Worm (Caenorhabditis elegans) whole organism, young adult: ENCODE measurements around the gene unc-132.

Source experiments
- B0035.1 ChIP-seq: sonication (generic microtip); optimal IDR thresholded peaks from 2 replicates; lab custom pipeline; 2016; ENCODE audit warnings: missing genetic modification characterization, mild to moderate bottlenecking, missing compliant biosample characterization, missing genotype, missing genetic modification reagents
- B0336.3 ChIP-seq: fragments of 200-800 bp; sonication (Bioruptor generic); IDR thresholded peaks from 2 replicates; pipeline ENCODE4 v1.3.6; 2022; ENCODE audit warnings: missing genetic modification characterization, missing compliant biosample characterization
- C06A6.2 ChIP-seq: fragments of 200-800 bp; sonication (Bioruptor generic); conservative IDR thresholded peaks from 2 replicates; pipeline ENCODE4 v1.3.6; 2022; ENCODE audit warnings: missing genetic modification characterization, missing compliant biosample characterization
- D2030.7 ChIP-seq: fragments of 200-800 bp; sonication (Bioruptor generic); IDR thresholded peaks from 2 replicates; pipeline ENCODE4 v1.3.6; 2022; ENCODE audit warnings: missing genetic modification reagents, missing genetic modification characterization, missing compliant biosample characterization
- F23B12.7 ChIP-seq: sonication (generic microtip); optimal IDR thresholded peaks from 2 replicates; lab custom pipeline; 2017; ENCODE audit warnings: missing genetic modification characterization, mild to moderate bottlenecking, missing compliant biosample characterization, antibody characterized with exemption, moderate library complexity; ENCODE audit not compliant: insufficient read depth
- K12H6.12 ChIP-seq: fragments of 200-800 bp; sonication (Bioruptor generic); optimal IDR thresholded peaks from 2 replicates; lab custom pipeline; 2018; ENCODE audit warnings: mild to moderate bottlenecking, missing genetic modification characterization, missing compliant biosample characterization
- Y56A3A.18 ChIP-seq: fragments of 200-800 bp; sonication (Bioruptor generic); IDR thresholded peaks from 2 replicates; pipeline ENCODE4 v1.3.6; 2022; ENCODE audit warnings: missing genetic modification reagents, missing genetic modification characterization, missing compliant biosample characterization
- Y95B8A.8 ChIP-seq: fragments of 200-800 bp; sonication (Bioruptor generic); IDR thresholded peaks from 2 replicates; pipeline ENCODE4 v1.3.6; 2022; ENCODE audit warnings: missing genetic modification reagents, missing genetic modification characterization, missing compliant biosample characterization
- aptf-3 ChIP-seq: fragments of 200-800 bp; sonication (Bioruptor generic); IDR thresholded peaks from 2 replicates; pipeline ENCODE4 v1.3.6; 2022; ENCODE audit warnings: missing genetic modification characterization, missing compliant biosample characterization
- attf-3 ChIP-seq: fragments of 200-800 bp; sonication (Bioruptor generic); conservative IDR thresholded peaks from 2 replicates; pipeline ENCODE4 v1.3.6; 2022; ENCODE audit warnings: missing genetic modification reagents, missing genetic modification characterization, missing compliant biosample characterization
- attf-5 ChIP-seq: fragments of 200-800 bp; sonication (Bioruptor generic); optimal IDR thresholded peaks from 2 replicates; lab custom pipeline; 2018; ENCODE audit warnings: mild to moderate bottlenecking, missing genetic modification characterization, missing compliant biosample characterization
- cebp-1 ChIP-seq, 2 experiments: fragments of 200-800 bp in 1 of 2; sonication (Bioruptor generic) in 1 of 2; sonication (generic microtip) in 1 of 2; IDR thresholded peaks in 1 of 2; optimal IDR thresholded peaks in 1 of 2; 2 replicates each; pipeline versions ENCODE4 v1.3.6 to Lab custom; 2017 to 2022; ENCODE audit warnings: missing compliant biosample characterization in 2 of 2, missing genetic modification characterization in 2 of 2, mild to moderate bottlenecking in 1 of 2, missing genetic modification reagents in 1 of 2, moderate library complexity in 1 of 2
- ceh-27 ChIP-seq: fragments of 200-800 bp; sonication (Bioruptor generic); optimal IDR thresholded peaks from 2 replicates; lab custom pipeline; 2018; ENCODE audit warnings: mild to moderate bottlenecking, missing genetic modification characterization, moderate library complexity, missing compliant biosample characterization
- ceh-40 ChIP-seq: fragments of 200-800 bp; sonication (Bioruptor generic); IDR thresholded peaks from 2 replicates; pipeline ENCODE4 v1.3.6; 2022; ENCODE audit warnings: missing genetic modification characterization, missing compliant biosample characterization
- die-1 ChIP-seq: sonication (generic microtip); optimal IDR thresholded peaks from 2 replicates; lab custom pipeline; 2016; ENCODE audit warnings: missing genotype, mild to moderate bottlenecking, missing genetic modification characterization, missing compliant biosample characterization
- dox-1 ChIP-seq: fragments of 200-800 bp; sonication (Bioruptor generic); IDR thresholded peaks from 2 replicates; pipeline ENCODE4 v1.3.6; 2022; ENCODE audit warnings: missing genetic modification reagents, missing genetic modification characterization, missing compliant biosample characterization
- dpff-1 ChIP-seq: sonication (generic microtip); optimal IDR thresholded peaks from 2 replicates; lab custom pipeline; 2017; ENCODE audit warnings: mild to moderate bottlenecking, missing genetic modification characterization, missing compliant biosample characterization
- dpl-1 ChIP-seq: fragments of 150-350 bp; optimal IDR thresholded peaks from 2 replicates; lab custom pipeline; 2014; ENCODE audit warnings: missing biosample characterization, missing genetic modification reagents, missing genetic modification characterization
- efl-1 ChIP-seq: fragments of 150-350 bp; optimal IDR thresholded peaks from 2 replicates; lab custom pipeline; 2014; ENCODE audit warnings: missing biosample characterization, missing genetic modification reagents, missing genetic modification characterization
- egrh-3 ChIP-seq: fragments of 200-800 bp; sonication (Bioruptor generic); IDR thresholded peaks from 2 replicates; pipeline ENCODE4 v1.3.6; 2022; ENCODE audit warnings: missing genetic modification reagents, missing genetic modification characterization, missing compliant biosample characterization
- fkh-3 ChIP-seq: sonication (generic microtip); optimal IDR thresholded peaks from 2 replicates; lab custom pipeline; 2016; ENCODE audit warnings: mild to moderate bottlenecking, missing genetic modification characterization, missing compliant biosample characterization
- gei-17 ChIP-seq: fragments of 200-800 bp; sonication (Bioruptor generic); optimal IDR thresholded peaks from 2 replicates; lab custom pipeline; 2018; ENCODE audit warnings: mild to moderate bottlenecking, missing genetic modification characterization, missing compliant biosample characterization
- hlh-12 ChIP-seq: sonication (generic microtip); optimal IDR thresholded peaks from 2 replicates; lab custom pipeline; 2016; ENCODE audit warnings: missing genetic modification characterization, missing compliant biosample characterization
- hlh-26 ChIP-seq: fragments of 200-800 bp; sonication (Bioruptor generic); conservative IDR thresholded peaks from 2 replicates; pipeline ENCODE4 v1.3.6; 2022; ENCODE audit warnings: missing genetic modification reagents, missing genetic modification characterization, missing compliant biosample characterization
- hmg-1.2 ChIP-seq: fragments of 200-800 bp; sonication (Bioruptor generic); IDR thresholded peaks from 2 replicates; pipeline ENCODE4 v1.3.6; 2022; ENCODE audit warnings: missing genetic modification reagents, missing genetic modification characterization, missing compliant biosample characterization
- hmg-20 ChIP-seq: fragments of 200-800 bp; sonication (Bioruptor generic); IDR thresholded peaks from 2 replicates; pipeline ENCODE4 v1.3.6; 2022; ENCODE audit warnings: missing genetic modification reagents, missing genetic modification characterization, missing compliant biosample characterization
- lin-35 ChIP-seq, 3 experiments: fragments of 150-350 bp in 2 of 3; sonication (generic microtip) in 1 of 3; optimal IDR thresholded peaks; 2 replicates each; lab custom pipeline; 2014 to 2018; ENCODE audit warnings: missing biosample characterization in 3 of 3, missing genetic modification characterization in 3 of 3, missing genetic modification reagents in 3 of 3
- lin-54 ChIP-seq: fragments of 200-800 bp; sonication (Bioruptor generic); optimal IDR thresholded peaks from 2 replicates; lab custom pipeline; 2018; ENCODE audit warnings: mild to moderate bottlenecking, missing genetic modification characterization, missing compliant biosample characterization
- lir-1 ChIP-seq: fragments of 200-800 bp; sonication (Bioruptor generic); conservative IDR thresholded peaks from 2 replicates; pipeline ENCODE4 v1.3.6; 2022; ENCODE audit warnings: missing genetic modification reagents, missing genetic modification characterization, missing compliant biosample characterization
- madf-10 ChIP-seq: sonication (generic microtip); optimal IDR thresholded peaks from 2 replicates; lab custom pipeline; 2016; ENCODE audit warnings: mild to moderate bottlenecking, missing genetic modification characterization, missing compliant biosample characterization
- mcd-1 ChIP-seq: fragments of 200-800 bp; sonication (Bioruptor generic); IDR thresholded peaks from 2 replicates; pipeline ENCODE4 v1.3.6; 2022; ENCODE audit warnings: missing genetic modification reagents, missing genetic modification characterization, missing compliant biosample characterization
- mes-4 ChIP-seq: sonication (generic microtip); optimal IDR thresholded peaks from 2 replicates; lab custom pipeline; 2016; ENCODE audit warnings: missing genotype, missing genetic modification characterization, missing compliant biosample characterization
- mxl-1 ChIP-seq: sonication (generic microtip); optimal IDR thresholded peaks from 2 replicates; lab custom pipeline; 2016; ENCODE audit warnings: missing genetic modification characterization, missing compliant biosample characterization
- nhr-120 ChIP-seq: fragments of 200-800 bp; sonication (Bioruptor generic); IDR thresholded peaks from 2 replicates; pipeline ENCODE4 v1.3.6; 2022; ENCODE audit warnings: missing genetic modification characterization, missing compliant biosample characterization
- nhr-80 ChIP-seq: sonication (generic microtip); optimal IDR thresholded peaks from 2 replicates; lab custom pipeline; 2016; ENCODE audit warnings: missing genetic modification characterization, missing compliant biosample characterization
- pbrm-1 ChIP-seq: fragments of 200-800 bp; sonication (Bioruptor generic); IDR thresholded peaks from 2 replicates; pipeline ENCODE4 v1.3.6; 2022; ENCODE audit warnings: missing genetic modification reagents, missing genetic modification characterization, missing compliant biosample characterization
- pha-4 ChIP-seq: fragments of 150-350 bp; sonication (generic microtip); optimal IDR thresholded peaks from 2 replicates; lab custom pipeline; 2014; ENCODE audit warnings: missing biosample characterization, missing genetic modification reagents, missing genetic modification characterization
- rcor-1 ChIP-seq: fragments of 200-800 bp; sonication (Bioruptor generic); IDR thresholded peaks from 2 replicates; pipeline ENCODE4 v1.3.6; 2022; ENCODE audit warnings: missing genetic modification reagents, missing genetic modification characterization, missing compliant biosample characterization
- rec-8 ChIP-seq, 2 experiments: sonication (generic microtip); optimal IDR thresholded peaks; 2 replicates each; lab custom pipeline; 2016; ENCODE audit warnings: mild to moderate bottlenecking in 2 of 2, missing genetic modification characterization in 2 of 2, missing genetic modification reagents in 2 of 2, missing genotype in 2 of 2, missing biosample characterization in 1 of 2, missing compliant biosample characterization in 1 of 2, moderate library complexity in 1 of 2
- snpc-1.3 ChIP-seq: sonication (generic microtip); optimal IDR thresholded peaks from 2 replicates; lab custom pipeline; 2017; ENCODE audit warnings: missing genetic modification characterization, mild to moderate bottlenecking, missing compliant biosample characterization, antibody characterized with exemption, moderate library complexity, missing genotype, missing genetic modification reagents; ENCODE audit not compliant: insufficient read depth
- snpc-4 ChIP-seq, 5 experiments: fragments of 150-350 bp in 1 of 5; sonication (generic microtip) in 4 of 5; optimal IDR thresholded peaks; 2 replicates each; lab custom pipeline; 2014 to 2018; ENCODE audit warnings: missing genetic modification characterization in 5 of 5, missing biosample characterization in 3 of 5, antibody characterized with exemption in 2 of 5, mild to moderate bottlenecking in 2 of 5, missing compliant biosample characterization in 2 of 5, missing genotype in 2 of 5, moderate library complexity in 2 of 5, missing genetic modification reagents in 1 of 5
- tbp1 ChIP-seq: fragments of 200-800 bp; sonication (Bioruptor generic); optimal IDR thresholded peaks from 2 replicates; lab custom pipeline; 2018; ENCODE audit warnings: mild to moderate bottlenecking, missing genetic modification characterization, missing compliant biosample characterization
- tlf-1 ChIP-seq: fragments of 200-800 bp; sonication (Bioruptor generic); optimal IDR thresholded peaks from 2 replicates; lab custom pipeline; 2018; ENCODE audit warnings: mild to moderate bottlenecking, missing genetic modification characterization, missing compliant biosample characterization
- zfh-2 ChIP-seq: fragments of 200-800 bp; sonication (Bioruptor generic); conservative IDR thresholded peaks from 2 replicates; pipeline ENCODE4 v1.3.6; 2022; ENCODE audit warnings: missing genetic modification reagents, missing genetic modification characterization, missing compliant biosample characterization
- zim-3 ChIP-seq: sonication (generic microtip); optimal IDR thresholded peaks from 2 replicates; lab custom pipeline; 2017; ENCODE audit warnings: mild to moderate bottlenecking, missing genetic modification characterization, moderate library complexity, missing compliant biosample characterization
- ztf-18 ChIP-seq: sonication (generic microtip); optimal IDR thresholded peaks from 2 replicates; lab custom pipeline; 2016; ENCODE audit warnings: missing genotype, mild to moderate bottlenecking, missing genetic modification characterization, missing compliant biosample characterization
- ztf-26 ChIP-seq: sonication (generic microtip); optimal IDR thresholded peaks from 2 replicates; lab custom pipeline; 2017; ENCODE audit warnings: missing genetic modification characterization, missing compliant biosample characterization

The unc-132 gene

DNA sequence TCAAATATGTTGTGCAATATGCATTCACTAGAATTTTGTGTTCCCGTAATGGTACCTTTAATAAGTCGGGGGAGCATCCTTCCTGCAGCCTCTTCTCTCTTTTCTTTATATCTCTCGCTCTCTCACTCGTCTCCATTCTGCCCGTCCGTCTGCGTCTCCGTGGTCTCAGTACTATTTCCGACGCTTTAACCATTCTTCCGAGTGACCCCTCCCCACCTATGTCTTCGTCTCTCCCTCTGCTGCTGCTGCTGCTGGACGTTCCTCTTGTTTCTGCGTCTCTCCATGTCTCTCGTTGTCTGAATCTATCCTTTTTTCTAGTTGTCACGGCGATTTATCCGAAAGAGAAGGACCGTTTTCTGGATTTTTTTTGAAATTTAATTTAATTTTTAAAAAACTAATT lies 17.0 kb downstream of the unc-132 start:
- TF ChIP-seq pha-4 (no peak), ztf-26 (tag; lab: Kevin White, UChicago) (no peak), nhr-80 (tag; lab: Kevin White, UChicago) (peak; percentile 25), madf-10 (tag; lab: Kevin White, UChicago) (peak; percentile 14), snpc-1.3 (no peak), ceh-27 (GFP tag; lab: Kevin White, UChicago) (peak; percentile 25), mcd-1 (GFP tag; lab: Robert Waterston, UW) (peak; percentile 49; the same call in 1 of the 2 replicates), hlh-26 (GFP tag; lab: Robert Waterston, UW) (no peak), lir-1 (GFP tag; lab: Robert Waterston, UW) (no peak), gei-17 (GFP tag; lab: Kevin White, UChicago) (peak; percentile 27), ztf-18 (no peak), lin-35 (GFP tag; optimal IDR thresholded peaks at IDR 0.05; lab: Kevin White, UChicago) (peak in 1 of 3 experiments; percentile 43), F23B12.7 (no peak), mes-4 (no peak), rcor-1 (GFP tag; lab: Robert Waterston, UW) (0 out of 2 replicates have a peak, but pooled peaks have one; percentile 27), attf-3 (GFP tag; lab: Robert Waterston, UW) (0 out of 2 replicates have a peak, but pooled peaks have one; percentile 26), B0035.1 (tag; lab: Kevin White, UChicago) (peak; percentile 6), dpl-1 (GFP tag; lab: Kevin White, UChicago) (no peak), B0336.3 (GFP tag; lab: Robert Waterston, UW) (peak; percentile 41; the same call in 1 of the 2 replicates), aptf-3 (GFP tag; lab: Robert Waterston, UW) (no peak), egrh-3 (GFP tag; lab: Robert Waterston, UW) (peak; percentile 52; the same call in 1 of the 2 replicates), zim-3 (no peak), tbp1 (GFP tag; lab: Kevin White, UChicago) (peak; percentile 14), hmg-20 (GFP tag; lab: Robert Waterston, UW) (no peak), D2030.7 (no peak), attf-5 (GFP tag; lab: Kevin White, UChicago) (peak; percentile 40), cebp-1 (GFP tag; IDR thresholded peaks at IDR 0.05; lab: Robert Waterston, UW) (no peak), cebp-1 (tag; optimal IDR thresholded peaks at IDR 0.05; lab: Kevin White, UChicago) (peak; percentile 58), pbrm-1 (GFP tag; lab: Robert Waterston, UW) (peak; percentile 41; the same call in 1 of the 2 replicates), K12H6.12 (tag; lab: Kevin White, UChicago) (peak; percentile 13), Y56A3A.18 (GFP tag; lab: Robert Waterston, UW) (0 out of 2 replicates have a peak, but pooled peaks have one; percentile 28), snpc-4 (GFP tag; optimal IDR thresholded peaks at IDR 0.05; lab: Kevin White, UChicago) (no peak), snpc-4 (tag; optimal IDR thresholded peaks at IDR 0.05; lab: Kevin White, UChicago) (peak in 3 of 4 experiments; percentile 1 to 38 (median 1)), mxl-1 (no peak), hmg-1.2 (GFP tag; lab: Robert Waterston, UW) (peak; percentile 98), lin-54 (GFP tag; lab: Kevin White, UChicago) (peak; percentile 17), zfh-2 (peak; percentile 81), dox-1 (GFP tag; lab: Robert Waterston, UW) (0 out of 2 replicates have a peak, but pooled peaks have one; percentile 18), Y95B8A.8 (GFP tag; lab: Robert Waterston, UW) (no peak)

DNA sequence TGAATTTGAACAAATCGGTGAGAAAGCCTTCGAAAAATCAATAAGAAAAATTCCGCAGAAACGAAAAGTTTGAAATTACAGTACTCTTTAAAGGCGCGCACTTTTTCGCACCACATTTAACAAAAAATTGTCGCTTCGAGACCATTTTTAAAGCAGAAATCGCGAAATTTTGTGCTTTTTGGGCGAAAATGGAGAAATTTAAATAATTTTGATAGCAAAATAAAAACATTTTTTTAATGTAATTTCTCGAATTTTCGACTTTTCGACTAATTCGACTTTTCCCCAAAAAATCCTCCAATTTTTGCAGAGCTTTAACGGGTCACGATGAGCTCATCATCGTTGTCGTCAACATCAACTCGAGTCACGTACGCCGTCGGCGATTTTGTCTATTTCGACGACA lies 17.8 kb downstream of the unc-132 start, which contains the start of gene lin-40:
TSS of gene lin-40 (plus strand) at position 301 of the 400 bp plus-strand sequence.
- TF ChIP-seq efl-1 (GFP tag; lab: Kevin White, UChicago) (no peak), dpff-1 (tag; lab: Kevin White, UChicago) (no peak), die-1 (tag; lab: Kevin White, UChicago) (no peak), pbrm-1 (GFP tag; lab: Robert Waterston, UW) (no peak), hlh-12 (no peak), attf-5 (GFP tag; lab: Kevin White, UChicago) (no peak), rec-8 (tag; optimal IDR thresholded peaks at IDR 0.05; lab: Kevin White, UChicago) (no peak), fkh-3 (no peak), ceh-40 (GFP tag; lab: Robert Waterston, UW) (no peak), snpc-4 (GFP tag; optimal IDR thresholded peaks at IDR 0.05; lab: Kevin White, UChicago) (no peak), snpc-4 (tag; optimal IDR thresholded peaks at IDR 0.05; lab: Kevin White, UChicago) (no peak), nhr-120 (no peak), tlf-1 (GFP tag; lab: Kevin White, UChicago) (no peak), C06A6.2 (GFP tag; lab: Robert Waterston, UW) (no peak)
